Fruit fly (Drosophila melanogaster): ENCODE measurements around the gene CG14687.

CG14687 gene

dm6 chr3R:10788186-10788585, 4.5 kb upstream of the CG14687 start, which contains the start of the genes Art1 and Mcm5 (continued):
- peak; percentile 66 for TF ChIP-seq woc (GFP tag; optimal IDR thresholded peaks at IDR 0.05)
- TF ChIP-seq HLH106 (tag; optimal IDR thresholded peaks at IDR 0.05), result peak; percentile 52
- TF ChIP-seq Rel (GFP tag; optimal IDR thresholded peaks at IDR 0.05), result no peak
- TF ChIP-seq Rel (tag; optimal IDR thresholded peaks at IDR 0.05), result peak; percentile 35
- no peak for TF ChIP-seq CrebA (GFP tag; optimal IDR thresholded peaks at IDR 0.05; ENCODE audit: borderline replicate concordance)
- TF ChIP-seq jim (GFP tag; optimal IDR thresholded peaks at IDR 0.05), result no peak
- TF ChIP-seq rgr (GFP tag; optimal IDR thresholded peaks at IDR 0.05), result peak; percentile 65
- TF ChIP-seq sv (GFP tag; optimal IDR thresholded peaks at IDR 0.05), result peak; percentile 49

dm6 chr3R:10803855-10804254, 11.2 kb downstream of the CG14687 start, which contains the start of gene CG14692:
Gene CG14692 (minus strand): TSS chr3R:10803955.
- TF ChIP-seq psq (GFP tag; optimal IDR thresholded peaks at IDR 0.05) (no peak), Myc (optimal IDR thresholded peaks at IDR 0.05) (no peak), OdsH (GFP tag; optimal IDR thresholded peaks at IDR 0.05) (no peak), Vsx2 (GFP tag; optimal IDR thresholded peaks at IDR 0.05; ENCODE audit: partially characterized antibody) (no peak), woc (GFP tag; optimal IDR thresholded peaks at IDR 0.05) (no peak), foxo (GFP tag; optimal IDR thresholded peaks at IDR 0.05) (no peak), dmrt93B (GFP tag; optimal IDR thresholded peaks at IDR 0.05) (no peak), Rel (GFP tag; optimal IDR thresholded peaks at IDR 0.05) (no peak), Rel (tag; optimal IDR thresholded peaks at IDR 0.05) (no peak), h (GFP tag; optimal IDR thresholded peaks at IDR 0.05) (no peak), usp (GFP tag; optimal IDR thresholded peaks at IDR 0.05) (no peak), Dif (GFP tag; optimal IDR thresholded peaks at IDR 0.05; ENCODE audit: partially characterized antibody) (no peak), tai (GFP tag; optimal IDR thresholded peaks at IDR 0.05) (no peak), Jra (GFP tag; optimal IDR thresholded peaks at IDR 0.05) (no peak), CG32264 (GFP tag; optimal IDR thresholded peaks at IDR 0.05) (no peak), dl (GFP tag; optimal IDR thresholded peaks at IDR 0.05; ENCODE audit: insufficient read depth in 1 of 2, partially characterized antibody in 2 of 2) (no peak)

dm6 chr3R:10815032-10815431, 22.3 kb downstream of the CG14687 start, which contains the start of the genes CG14693 and TTLL15:
Gene CG14693 (minus strand): TSS chr3R:10815047.
Gene TTLL15 (plus strand): TSS chr3R:10815288.
- TF ChIP-seq Hnf4 (GFP tag; optimal IDR thresholded peaks at IDR 0.05) (no peak), Myc (optimal IDR thresholded peaks at IDR 0.05) (peak; percentile 48)

dm6 chr3R:10826796-10827524, 34.3 kb downstream of the CG14687 start, which contains the start of gene Cad86C:
Gene Cad86C (plus strand): TSS chr3R:10827079.
- TF ChIP-seq dmrt93B (GFP tag; optimal IDR thresholded peaks at IDR 0.05), result no peak
- TF ChIP-seq sv (GFP tag; optimal IDR thresholded peaks at IDR 0.05), result no peak
- TF ChIP-seq sage (GFP tag; optimal IDR thresholded peaks at IDR 0.05), result peak; percentile 11
- peak; percentile 6 for TF ChIP-seq rgr (GFP tag; optimal IDR thresholded peaks at IDR 0.05)
- peak; percentile 77 to 93 for TF ChIP-seq dl (GFP tag; optimal IDR thresholded peaks at IDR 0.05; ENCODE audit: insufficient read depth in 1 of 2, partially characterized antibody in 2 of 2)
- TF ChIP-seq pan (optimal IDR thresholded peaks at IDR 0.05), result no peak
- TF ChIP-seq Vsx2 (GFP tag; optimal IDR thresholded peaks at IDR 0.05; ENCODE audit: partially characterized antibody), result peak; percentile 93
- peak; percentile 93 for TF ChIP-seq Dif (GFP tag; optimal IDR thresholded peaks at IDR 0.05; ENCODE audit: partially characterized antibody)
- peak; percentile 67 for TF ChIP-seq Rel (GFP tag; optimal IDR thresholded peaks at IDR 0.05)
- TF ChIP-seq Rel (tag; optimal IDR thresholded peaks at IDR 0.05), result no peak
- TF ChIP-seq brk (GFP tag; optimal IDR thresholded peaks at IDR 0.05), result peak; percentile 28
- peak; percentile 25 for TF ChIP-seq Hr83 (GFP tag; optimal IDR thresholded peaks at IDR 0.05; ENCODE audit: poor library complexity, severe bottlenecking)
- peak; percentile 4 for TF ChIP-seq CrebA (GFP tag; optimal IDR thresholded peaks at IDR 0.05; ENCODE audit: borderline replicate concordance)
- peak; percentile 33 for TF ChIP-seq h (GFP tag; optimal IDR thresholded peaks at IDR 0.05)

- TF ChIP-seq Rel (GFP tag; optimal IDR thresholded peaks at IDR 0.05) (peak; percentile 8), Rel (tag; optimal IDR thresholded peaks at IDR 0.05) (no peak), OdsH (GFP tag; optimal IDR thresholded peaks at IDR 0.05) (no peak)
Observed at dm6 chr3R:10828688-10829087, 36.0 kb downstream of the CG14687 start.

- TF ChIP-seq fru (GFP tag; optimal IDR thresholded peaks at IDR 0.05) (no peak), pan (optimal IDR thresholded peaks at IDR 0.05) (no peak), dl (GFP tag; optimal IDR thresholded peaks at IDR 0.05; ENCODE audit: insufficient read depth in 1 of 2, partially characterized antibody in 2 of 2) (no peak), Jra (GFP tag; optimal IDR thresholded peaks at IDR 0.05) (no peak), rgr (GFP tag; optimal IDR thresholded peaks at IDR 0.05) (no peak), CG32264 (GFP tag; optimal IDR thresholded peaks at IDR 0.05) (no peak), GATAd (GFP tag; optimal IDR thresholded peaks at IDR 0.05) (no peak), Hnf4 (GFP tag; optimal IDR thresholded peaks at IDR 0.05) (no peak), Sp1 (GFP tag; optimal IDR thresholded peaks at IDR 0.05) (no peak), Hr78 (GFP tag; optimal IDR thresholded peaks at IDR 0.05) (no peak), sv (GFP tag; optimal IDR thresholded peaks at IDR 0.05) (no peak), Mio (GFP tag; optimal IDR thresholded peaks at IDR 0.05) (no peak), psq (GFP tag; optimal IDR thresholded peaks at IDR 0.05) (no peak), woc (GFP tag; optimal IDR thresholded peaks at IDR 0.05) (no peak), usp (GFP tag; optimal IDR thresholded peaks at IDR 0.05) (no peak), h (GFP tag; optimal IDR thresholded peaks at IDR 0.05) (no peak), jim (GFP tag; optimal IDR thresholded peaks at IDR 0.05) (no peak), CrebA (GFP tag; optimal IDR thresholded peaks at IDR 0.05; ENCODE audit: borderline replicate concordance) (no peak), sage (GFP tag; optimal IDR thresholded peaks at IDR 0.05) (no peak)
Observed at dm6 chr3R:10829746-10830145, 37.0 kb downstream of the CG14687 start.
